Fruit fly (Drosophila melanogaster): ENCODE results near the gene kdn.

The kdn gene

DNA sequence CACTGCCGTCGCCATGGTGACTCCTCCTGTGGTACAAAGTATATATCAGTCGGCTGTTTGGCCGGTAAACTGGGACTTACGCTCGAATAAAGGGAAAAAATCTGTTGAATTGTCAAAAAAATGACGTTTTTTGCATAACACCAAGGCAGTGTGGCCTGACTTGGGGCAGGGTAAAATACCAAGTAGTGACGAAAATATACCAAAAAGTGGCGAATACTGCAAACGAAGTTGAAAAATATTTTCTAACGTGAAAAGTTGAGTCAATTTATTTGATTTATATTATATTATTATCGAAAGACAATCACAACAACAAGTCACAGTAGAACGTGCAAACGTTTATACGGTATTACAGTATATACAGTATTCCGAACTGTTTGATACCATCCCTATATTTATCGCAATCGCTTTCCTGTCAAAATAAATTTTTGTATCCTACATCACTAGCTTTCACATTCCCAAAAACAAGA, at the start of gene kdn, which contains the start of gene ND-B16.6:
TSS of gene kdn (plus strand) at position 417 of the 467 bp plus-strand sequence.
TSS of gene ND-B16.6 (minus strand) at position 189 of the 467 bp plus-strand sequence.
- TF ChIP-seq bab1 (GFP tag; optimal IDR thresholded peaks at IDR 0.05), result no peak
- TF ChIP-seq tj (GFP tag; optimal IDR thresholded peaks at IDR 0.05), result peak; percentile 37
- TF ChIP-seq CG11617 (GFP tag; optimal IDR thresholded peaks at IDR 0.05), result no peak
- TF ChIP-seq kay (GFP tag; ENCODE audit: borderline replicate concordance), result no peak
- TF ChIP-seq Clk (GFP tag; optimal IDR thresholded peaks at IDR 0.05), result no peak

DNA sequence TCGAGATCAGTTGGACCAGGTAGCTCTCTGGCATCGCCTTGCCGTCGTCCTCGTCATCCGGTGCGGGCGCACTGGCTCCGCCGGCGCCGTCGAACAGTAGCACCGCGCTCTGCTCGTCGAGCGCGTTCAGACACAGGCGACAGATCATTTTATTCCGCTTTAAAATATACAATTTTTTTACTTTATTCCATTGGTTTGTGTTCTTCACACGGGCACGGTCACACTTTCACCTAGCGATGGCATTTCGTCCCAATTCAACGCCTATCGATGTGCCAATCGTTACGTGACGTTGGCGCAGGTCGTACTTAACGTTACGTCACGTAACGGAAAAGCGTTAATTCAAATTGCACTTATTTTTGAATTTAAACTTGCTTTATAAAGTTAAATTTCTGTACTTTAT, 49.4 kb upstream of the kdn start, which contains the start of gene CG12219:
TSS of gene CG12219 (minus strand) at position 234 of the 400 bp plus-strand sequence.
- TF ChIP-seq CG11617 (GFP tag; optimal IDR thresholded peaks at IDR 0.05), result no peak
- peak; percentile 8 for TF ChIP-seq bab1 (GFP tag; optimal IDR thresholded peaks at IDR 0.05)

DNA sequence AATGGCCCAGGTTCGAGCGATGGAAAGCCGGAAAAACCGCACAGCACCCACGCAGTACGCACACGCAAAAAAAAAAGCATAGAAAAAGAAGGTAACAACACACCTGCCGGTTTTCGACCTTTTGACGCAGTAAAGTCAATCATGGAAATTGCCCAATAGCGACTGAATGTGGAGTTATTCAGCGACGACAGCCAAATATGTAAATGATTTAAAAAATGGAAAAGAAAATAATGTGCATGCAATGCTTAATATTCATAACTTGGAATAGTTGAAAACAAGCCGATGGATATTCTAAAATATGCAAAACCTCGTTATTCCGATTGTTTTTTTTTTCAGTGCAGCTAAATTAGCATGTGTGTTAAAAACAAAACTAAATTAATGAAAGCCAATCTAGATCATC, 47.2 kb upstream of the kdn start:
- TF ChIP-seq ovo (GFP tag; optimal IDR thresholded peaks at IDR 0.05) (no peak), CG7045 (GFP tag; optimal IDR thresholded peaks at IDR 0.05) (no peak), CG33017 (tag; optimal IDR thresholded peaks at IDR 0.05) (no peak), CG7101 (tag; optimal IDR thresholded peaks at IDR 0.05) (no peak), CG1620 (GFP tag; optimal IDR thresholded peaks at IDR 0.05) (no peak)

dm6 chrX:6303675-6304074, 46.8 kb upstream of the kdn start, which contains the start of gene CG3823:
Gene CG3823, plus strand, starts transcription at chrX:6303975.
- peak; percentile 65 for TF ChIP-seq tj (GFP tag; optimal IDR thresholded peaks at IDR 0.05)
- no peak for TF ChIP-seq Mnt (GFP tag; optimal IDR thresholded peaks at IDR 0.05)
- TF ChIP-seq CG5204 (GFP tag; optimal IDR thresholded peaks at IDR 0.05), result no peak

dm6 chrX:6304203-6304602, 46.2 kb upstream of the kdn start:
- TF ChIP-seq CG7101 (tag; optimal IDR thresholded peaks at IDR 0.05), result no peak
- no peak for TF ChIP-seq CG7045 (GFP tag; optimal IDR thresholded peaks at IDR 0.05)
- no peak for TF ChIP-seq CG33017 (tag; optimal IDR thresholded peaks at IDR 0.05)
- TF ChIP-seq Hr96 (GFP tag; optimal IDR thresholded peaks at IDR 0.05), result no peak
- no peak for TF ChIP-seq toe (GFP tag; optimal IDR thresholded peaks at IDR 0.05)
- TF ChIP-seq CG14711 (tag; optimal IDR thresholded peaks at IDR 0.05), result no peak
- TF ChIP-seq cic (GFP tag; optimal IDR thresholded peaks at IDR 0.05), result no peak
- no peak for TF ChIP-seq ovo (GFP tag; optimal IDR thresholded peaks at IDR 0.05)
- TF ChIP-seq CG1620 (GFP tag; optimal IDR thresholded peaks at IDR 0.05), result no peak
- TF ChIP-seq CG5204 (GFP tag; optimal IDR thresholded peaks at IDR 0.05), result no peak
- no peak for TF ChIP-seq Mnt (GFP tag; optimal IDR thresholded peaks at IDR 0.05)
- TF ChIP-seq Clk (GFP tag; optimal IDR thresholded peaks at IDR 0.05), result no peak
- no peak for TF ChIP-seq Crg-1 (GFP tag; optimal IDR thresholded peaks at IDR 0.05)
- TF ChIP-seq CG11617 (GFP tag; optimal IDR thresholded peaks at IDR 0.05), result no peak
- TF ChIP-seq pad (GFP tag; optimal IDR thresholded peaks at IDR 0.05), result no peak
- TF ChIP-seq bab1 (GFP tag; optimal IDR thresholded peaks at IDR 0.05), result no peak
- no peak for TF ChIP-seq kay (GFP tag; ENCODE audit: borderline replicate concordance)
- TF ChIP-seq cnc (optimal IDR thresholded peaks at IDR 0.05), result no peak
- TF ChIP-seq tj (GFP tag; optimal IDR thresholded peaks at IDR 0.05), result no peak

- TF ChIP-seq bab1 (GFP tag; optimal IDR thresholded peaks at IDR 0.05) (no peak), CG1620 (GFP tag; optimal IDR thresholded peaks at IDR 0.05) (no peak)
Measured at dm6 chrX:6305317-6305716, 45.1 kb upstream of the kdn start.

DNA sequence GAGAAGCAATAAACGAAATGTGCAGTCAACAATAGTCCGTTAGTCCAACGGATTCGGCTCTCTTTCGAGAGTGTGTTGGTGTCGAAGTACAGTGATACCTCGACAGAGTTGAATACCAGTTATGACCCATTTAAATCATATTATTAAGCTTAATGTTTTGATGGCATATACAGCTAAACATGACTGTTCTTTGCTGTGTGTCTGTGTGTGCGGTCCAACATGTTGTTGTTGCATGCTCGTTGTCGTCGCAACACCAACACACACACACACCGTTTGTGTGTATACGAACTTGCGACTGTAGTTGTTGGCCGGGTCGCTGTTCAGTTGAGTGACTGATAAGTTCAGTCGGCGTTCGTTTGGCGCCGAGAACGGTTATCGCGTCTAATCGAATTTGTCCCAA, 41.6 kb upstream of the kdn start, which contains the start of gene CG15894:
TSS of gene CG15894 (plus strand) at position 361 of the 400 bp plus-strand sequence.
- TF ChIP-seq CG12768 (GFP tag; optimal IDR thresholded peaks at IDR 0.05) (peak; percentile 21), CG7101 (tag; optimal IDR thresholded peaks at IDR 0.05) (peak; percentile 29), cic (GFP tag; optimal IDR thresholded peaks at IDR 0.05) (no peak), kay (GFP tag; ENCODE audit: borderline replicate concordance) (peak; percentile 21)

DNA sequence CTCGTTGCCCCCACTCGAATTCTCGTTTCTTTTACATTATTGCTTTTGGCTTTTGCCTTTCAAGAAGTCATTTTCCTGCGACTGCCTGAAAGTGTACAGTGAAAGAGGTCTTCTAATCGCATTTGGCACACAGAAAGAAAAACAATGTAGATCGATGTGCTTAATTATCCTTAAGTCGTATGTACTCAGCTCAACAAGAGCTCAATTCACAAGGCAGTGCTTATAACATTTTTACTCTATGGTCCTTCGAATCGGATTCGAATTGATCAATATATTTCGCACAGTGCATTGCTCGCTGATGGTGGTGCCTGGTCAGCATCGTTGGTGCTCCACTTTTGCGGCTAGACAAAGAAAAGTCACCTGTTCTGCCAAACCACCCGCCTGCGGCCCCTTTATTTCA, 40.0 kb upstream of the kdn start:
- no peak for TF ChIP-seq Clk (GFP tag; optimal IDR thresholded peaks at IDR 0.05)
- TF ChIP-seq CG33017 (tag; optimal IDR thresholded peaks at IDR 0.05), result no peak
- no peak for TF ChIP-seq Mnt (GFP tag; optimal IDR thresholded peaks at IDR 0.05)
- no peak for TF ChIP-seq toe (GFP tag; optimal IDR thresholded peaks at IDR 0.05)
- TF ChIP-seq CG12768 (GFP tag; optimal IDR thresholded peaks at IDR 0.05), result no peak
- TF ChIP-seq CG1620 (GFP tag; optimal IDR thresholded peaks at IDR 0.05), result no peak
- TF ChIP-seq kay (GFP tag; ENCODE audit: borderline replicate concordance), result no peak
- TF ChIP-seq bab1 (GFP tag; optimal IDR thresholded peaks at IDR 0.05), result no peak
- TF ChIP-seq CG14711 (tag; optimal IDR thresholded peaks at IDR 0.05), result no peak
- no peak for TF ChIP-seq Crg-1 (GFP tag; optimal IDR thresholded peaks at IDR 0.05)
- TF ChIP-seq CG7045 (GFP tag; optimal IDR thresholded peaks at IDR 0.05), result no peak
